Worm (Caenorhabditis elegans): ENCODE measurements around the gene pcm-1.

DNA sequence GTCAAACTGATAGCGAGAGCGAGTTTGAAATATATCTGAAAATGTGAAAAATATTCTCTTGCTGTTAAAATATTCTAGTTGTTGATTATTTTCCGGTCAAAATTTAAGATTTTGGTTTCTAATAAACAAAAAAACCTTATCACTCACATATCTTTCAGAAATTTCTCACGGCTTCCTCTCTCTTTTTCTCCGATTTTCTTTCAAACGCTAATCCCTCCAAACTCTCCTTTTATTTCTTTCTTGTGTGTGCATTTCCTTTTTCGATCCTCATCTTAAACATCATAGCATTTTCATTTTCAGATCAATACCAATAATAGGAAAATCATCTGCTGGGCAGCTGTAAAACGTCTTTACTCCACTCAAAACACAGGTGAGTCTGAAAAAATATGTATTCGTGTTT lies 39.6 kb upstream of the pcm-1 start, which contains the start of gene fos-1:
- TF ChIP-seq egl-44 (GFP tag; IDR thresholded peaks at IDR 0.05) (no peak), hlh-12 (tag; optimal IDR thresholded peaks at IDR 0.05) (no peak), nhr-90 (tag; optimal IDR thresholded peaks at IDR 0.05) (no peak), nhr-179 (tag; optimal IDR thresholded peaks at IDR 0.05) (no peak), dpl-1 (GFP tag; optimal IDR thresholded peaks at IDR 0.05) (no peak)

Measured in whole organism, young adult.